Worm (Caenorhabditis elegans) whole organism, early embryonic: ENCODE data around the gene ifa-1.

Source experiments
- ama-1 ChIP-seq: fragments of 150-350 bp; optimal IDR thresholded peaks from 2 replicates; lab custom pipeline; 2014
- ceh-36 ChIP-seq: sonication (generic microtip); optimal IDR thresholded peaks from 2 replicates; lab custom pipeline; 2016; ENCODE audit warnings: missing genetic modification characterization, inconsistent platforms, missing compliant biosample characterization
- ets-7 ChIP-seq: sonication (generic microtip); optimal IDR thresholded peaks from 2 replicates; lab custom pipeline; 2016; ENCODE audit warnings: missing genotype, missing genetic modification characterization, missing compliant biosample characterization
- flt-1 ChIP-seq: fragments of 200-800 bp; sonication (Bioruptor generic); IDR thresholded peaks from 2 replicates; pipeline ENCODE4 v1.3.6; 2022; ENCODE audit warnings: missing genetic modification characterization, missing compliant biosample characterization
- hmbx-1 ChIP-seq: sonication (generic microtip); optimal IDR thresholded peaks from 2 replicates; lab custom pipeline; 2016; ENCODE audit warnings: mild to moderate bottlenecking, missing genetic modification characterization, missing compliant biosample characterization
- hnd-1 ChIP-seq: sonication (generic microtip); optimal IDR thresholded peaks from 2 replicates; lab custom pipeline; 2016; ENCODE audit warnings: missing genetic modification characterization, missing compliant biosample characterization
- scrt-1 ChIP-seq: fragments of 200-800 bp; sonication (Bioruptor generic); IDR thresholded peaks from 2 replicates; pipeline ENCODE4 v1.3.6; 2022; ENCODE audit warnings: missing genetic modification characterization, missing compliant biosample characterization
- tbx-11 ChIP-seq: fragments of 200-800 bp; sonication (Bioruptor generic); IDR thresholded peaks from 2 replicates; pipeline ENCODE4 v1.3.6; 2022; ENCODE audit warnings: missing genetic modification characterization, missing compliant biosample characterization
- tbx-37 ChIP-seq: fragments of 200-800 bp; sonication (Bioruptor generic); conservative IDR thresholded peaks from 2 replicates; pipeline ENCODE4 v1.3.6; 2022; ENCODE audit warnings: missing genetic modification reagents, missing genetic modification characterization, missing compliant biosample characterization
- tra-4 ChIP-seq: sonication (generic microtip); optimal IDR thresholded peaks from 2 replicates; lab custom pipeline; 2017; ENCODE audit warnings: missing genetic modification characterization, missing compliant biosample characterization

- TF ChIP-seq flt-1 (GFP tag; lab: Robert Waterston, UW), result no peak
- no peak for TF ChIP-seq ama-1
- TF ChIP-seq ceh-36 (tag; lab: Kevin White, UChicago), result no peak
- no peak for TF ChIP-seq hnd-1 (tag; lab: Kevin White, UChicago)
- no peak for TF ChIP-seq ets-7 (tag; lab: Kevin White, UChicago)
- TF ChIP-seq tbx-11 (GFP tag; lab: Robert Waterston, UW), result no peak
- TF ChIP-seq hmbx-1 (tag; lab: Kevin White, UChicago), result no peak
- TF ChIP-seq tra-4 (tag; lab: Kevin White, UChicago), result no peak
- TF ChIP-seq tbx-37 (GFP tag; lab: Robert Waterston, UW), result no peak
- TF ChIP-seq scrt-1, result no peak
These were observed 19.5 kb downstream of the ifa-1 start for ce11 chrX:11290528-11290927.
